Fruit fly (Drosophila melanogaster) whole organism, embryonic: ENCODE results near the gene CG9662.

Experiments
- CG10274 ChIP-seq: fragments of 200-800 bp; sonication (Bioruptor generic); optimal IDR thresholded peaks from 3 replicates; lab custom pipeline; 2017; ENCODE audit warnings: missing biosample characterization, mild to moderate bottlenecking, missing genetic modification characterization
- CG11247 ChIP-seq: fragments of 200-800 bp; sonication (Bioruptor generic); IDR thresholded peaks from 2 replicates; pipeline ENCODE4 v1.3.6; 2022; ENCODE audit warnings: missing biosample characterization, missing genetic modification characterization
- CG11560 ChIP-seq: fragments of 200-800 bp; sonication (Bioruptor generic); IDR thresholded peaks from 3 replicates; pipeline ENCODE4 v1.3.6; 2022; ENCODE audit warnings: missing biosample characterization, missing genetic modification characterization
- CG12236 ChIP-seq: fragments of 200-800 bp; sonication (Bioruptor generic); optimal IDR thresholded peaks from 2 replicates; lab custom pipeline; 2016; ENCODE audit warnings: missing biosample characterization, missing genetic modification characterization
- CG1233 ChIP-seq: fragments of 200-800 bp; sonication (Bioruptor generic); optimal IDR thresholded peaks from 4 replicates; lab custom pipeline; 2018; ENCODE audit warnings: missing biosample characterization, mild to moderate bottlenecking, missing genetic modification characterization
- CG14860 ChIP-seq: fragments of 200-800 bp; sonication (Bioruptor generic); IDR thresholded peaks from 3 replicates; pipeline ENCODE4 v1.3.6; 2022; ENCODE audit warnings: missing biosample characterization, missing genetic modification characterization; ENCODE audit not compliant: partially characterized antibody
- CG1603 ChIP-seq: fragments of 200-800 bp; sonication (Bioruptor generic); optimal IDR thresholded peaks from 2 replicates; lab custom pipeline; 2019; ENCODE audit warnings: missing biosample characterization, mild to moderate bottlenecking, missing genetic modification characterization, moderate library complexity
- CG16779 ChIP-seq: fragments of 200-800 bp; sonication (Bioruptor generic); IDR thresholded peaks from 2 replicates; pipeline ENCODE4 v1.3.6; 2022; ENCODE audit warnings: missing biosample characterization, missing genetic modification characterization
- CG17328 ChIP-seq: fragments of 200-800 bp; sonication (Bioruptor generic); IDR thresholded peaks from 2 replicates; pipeline ENCODE4 v1.3.6; 2022; ENCODE audit warnings: missing biosample characterization, missing genetic modification characterization
- CG17612 ChIP-seq: fragments of 200-800 bp; sonication (Bioruptor generic); IDR thresholded peaks from 2 replicates; pipeline ENCODE4 v1.3.6; 2022; ENCODE audit warnings: missing biosample characterization, missing genetic modification characterization
- CG1792 ChIP-seq: fragments of 200-800 bp; sonication (Bioruptor generic); optimal IDR thresholded peaks from 2 replicates; lab custom pipeline; 2016; ENCODE audit warnings: missing biosample characterization, missing genetic modification characterization
- CG2129 ChIP-seq: fragments of 200-800 bp; sonication (Bioruptor generic); IDR thresholded peaks from 2 replicates; pipeline ENCODE4 v1.3.6; 2022; ENCODE audit warnings: missing biosample characterization, missing genetic modification characterization; ENCODE audit not compliant: partially characterized antibody
- CG2202 ChIP-seq: fragments of 200-800 bp; sonication (Bioruptor generic); optimal IDR thresholded peaks from 2 replicates; lab custom pipeline; 2018; ENCODE audit warnings: missing biosample characterization, mild to moderate bottlenecking, missing genetic modification characterization
- CG30431 ChIP-seq: fragments of 200-800 bp; sonication (Bioruptor generic); optimal IDR thresholded peaks from 2 replicates; lab custom pipeline; 2017; ENCODE audit warnings: missing biosample characterization, missing genetic modification characterization
- CG32532 ChIP-seq: fragments of 200-800 bp; sonication (Bioruptor generic); IDR thresholded peaks from 2 replicates; pipeline ENCODE4 v1.3.6; 2022; ENCODE audit warnings: missing biosample characterization, missing genetic modification characterization
- CG32767 ChIP-seq: fragments of 200-800 bp; sonication (Bioruptor generic); IDR thresholded peaks from 2 replicates; pipeline ENCODE4 v1.3.6; 2022; ENCODE audit warnings: missing biosample characterization, missing genetic modification characterization
- CG3281 ChIP-seq: fragments of 200-800 bp; sonication (Bioruptor generic); optimal IDR thresholded peaks from 3 replicates; lab custom pipeline; 2017; ENCODE audit warnings: missing biosample characterization, mild to moderate bottlenecking, missing genetic modification characterization
- CG3407 ChIP-seq: fragments of 200-800 bp; sonication (Bioruptor generic); optimal IDR thresholded peaks from 2 replicates; lab custom pipeline; 2018; ENCODE audit warnings: missing biosample characterization, mild to moderate bottlenecking, missing genetic modification characterization
- CG3847 ChIP-seq: fragments of 200-800 bp; sonication (Bioruptor generic); IDR thresholded peaks from 2 replicates; pipeline ENCODE4 v1.3.6; 2022; ENCODE audit warnings: missing biosample characterization, missing genetic modification characterization
- CG4360 ChIP-seq: fragments of 200-800 bp; sonication (Bioruptor generic); IDR thresholded peaks from 2 replicates; pipeline ENCODE4 v1.3.6; 2022; ENCODE audit warnings: missing biosample characterization, missing genetic modification characterization
- CG4854 ChIP-seq: fragments of 200-800 bp; sonication (Bioruptor generic); optimal IDR thresholded peaks from 2 replicates; lab custom pipeline; 2016; ENCODE audit warnings: missing biosample characterization, missing genetic modification characterization, inconsistent platforms
- CG5180 ChIP-seq: fragments of 200-800 bp; sonication (Bioruptor generic); optimal IDR thresholded peaks from 3 replicates; lab custom pipeline; 2017; ENCODE audit warnings: missing biosample characterization, missing genetic modification characterization, mild to moderate bottlenecking, moderate library complexity, missing genetic modification reagents
- Camta ChIP-seq: fragments of 200-800 bp; sonication (Bioruptor generic); optimal IDR thresholded peaks from 2 replicates; lab custom pipeline; 2016; ENCODE audit warnings: missing biosample characterization, missing genetic modification characterization
- Dp ChIP-seq: fragments of 200-800 bp; sonication (Bioruptor generic); optimal IDR thresholded peaks from 2 replicates; lab custom pipeline; 2018; ENCODE audit warnings: missing biosample characterization, mild to moderate bottlenecking, missing genetic modification characterization, moderate library complexity
- Hand ChIP-seq: fragments of 200-800 bp; sonication (Bioruptor generic); optimal IDR thresholded peaks from 2 replicates; lab custom pipeline; 2017; ENCODE audit warnings: mild to moderate bottlenecking, missing biosample characterization, missing genetic modification reagents, missing genetic modification characterization
- Lim3 ChIP-seq: fragments of 200-800 bp; sonication (Bioruptor generic); IDR thresholded peaks from 2 replicates; pipeline ENCODE4 v1.3.6; 2022; ENCODE audit warnings: missing biosample characterization, missing genetic modification characterization
- MTF-1 ChIP-seq: fragments of 200-800 bp; sonication (Bioruptor generic); optimal IDR thresholded peaks from 2 replicates; lab custom pipeline; 2018; ENCODE audit warnings: missing biosample characterization, mild to moderate bottlenecking, missing genetic modification characterization, borderline replicate concordance
- Myb ChIP-seq: fragments of 200-800 bp; sonication (Bioruptor generic); optimal IDR thresholded peaks from 2 replicates; lab custom pipeline; 2016; ENCODE audit warnings: missing biosample characterization, missing genetic modification characterization
- Oli ChIP-seq: fragments of 200-800 bp; sonication (Bioruptor generic); optimal IDR thresholded peaks from 2 replicates; lab custom pipeline; 2018; ENCODE audit warnings: missing biosample characterization, mild to moderate bottlenecking, missing genetic modification characterization, moderate library complexity
- Ptx1 ChIP-seq: fragments of 200-800 bp; sonication (Bioruptor generic); IDR thresholded peaks from 2 replicates; pipeline ENCODE4 v1.3.6; 2022; ENCODE audit warnings: missing biosample characterization, missing genetic modification characterization
- Side ChIP-seq: fragments of 200-800 bp; sonication (Bioruptor generic); optimal IDR thresholded peaks from 2 replicates; lab custom pipeline; 2016; ENCODE audit warnings: missing biosample characterization, missing genetic modification characterization
- Spps ChIP-seq: fragments of 200-800 bp; sonication (Bioruptor generic); optimal IDR thresholded peaks from 2 replicates; lab custom pipeline; 2018; ENCODE audit warnings: missing biosample characterization, mild to moderate bottlenecking, missing genetic modification characterization
- TFAM ChIP-seq: fragments of 200-800 bp; sonication (Bioruptor generic); optimal IDR thresholded peaks from 2 replicates; lab custom pipeline; 2017; ENCODE audit warnings: missing biosample characterization, missing genetic modification characterization, inconsistent platforms
- Usf ChIP-seq: fragments of 200-800 bp; sonication (Bioruptor generic); optimal IDR thresholded peaks from 2 replicates; lab custom pipeline; 2017; ENCODE audit warnings: missing genotype, missing biosample characterization, missing genetic modification characterization
- ase ChIP-seq: fragments of 200-800 bp; sonication (Bioruptor generic); IDR thresholded peaks from 3 replicates; pipeline ENCODE4 v1.3.6; 2022; ENCODE audit warnings: missing biosample characterization, missing genetic modification characterization
- bab2 ChIP-seq: fragments of 200-800 bp; sonication (Bioruptor generic); optimal IDR thresholded peaks from 2 replicates; lab custom pipeline; 2016; ENCODE audit warnings: missing biosample characterization, missing genetic modification characterization
- fru ChIP-seq: fragments of >200 bp; optimal IDR thresholded peaks from 2 replicates; lab custom pipeline; 2017
- gem ChIP-seq: fragments of 200-800 bp; sonication (Bioruptor generic); optimal IDR thresholded peaks from 2 replicates; lab custom pipeline; 2019; ENCODE audit warnings: missing biosample characterization, mild to moderate bottlenecking, missing genetic modification characterization, moderate library complexity
- gro ChIP-seq: fragments of 200-800 bp; sonication (Bioruptor generic); optimal IDR thresholded peaks from 2 replicates; lab custom pipeline; 2016; ENCODE audit warnings: missing biosample characterization, missing genetic modification characterization
- klu ChIP-seq: fragments of 200-800 bp; sonication (Bioruptor generic); IDR thresholded peaks from 2 replicates; pipeline ENCODE4 v1.3.6; 2022; ENCODE audit warnings: missing biosample characterization, missing genetic modification characterization
- lab ChIP-seq: fragments of 200-800 bp; sonication (Bioruptor generic); optimal IDR thresholded peaks from 3 replicates; lab custom pipeline; 2017; ENCODE audit warnings: missing biosample characterization, missing genetic modification characterization, mild to moderate bottlenecking, moderate library complexity, missing genetic modification reagents
- lmd ChIP-seq: fragments of 200-800 bp; sonication (Bioruptor generic); IDR thresholded peaks from 2 replicates; pipeline ENCODE4 v1.3.6; 2022; ENCODE audit warnings: missing biosample characterization, missing genetic modification characterization
- mirr ChIP-seq: fragments of 200-800 bp; sonication (Bioruptor generic); optimal IDR thresholded peaks from 3 replicates; lab custom pipeline; 2018; ENCODE audit warnings: missing biosample characterization, mild to moderate bottlenecking, missing genetic modification characterization
- oc ChIP-seq: fragments of 200-800 bp; sonication (Bioruptor generic); optimal IDR thresholded peaks from 2 replicates; lab custom pipeline; 2018; ENCODE audit warnings: missing biosample characterization, mild to moderate bottlenecking, missing genetic modification characterization, moderate library complexity
- org-1 ChIP-seq: fragments of 200-800 bp; sonication (Bioruptor generic); optimal IDR thresholded peaks from 2 replicates; lab custom pipeline; 2017; ENCODE audit warnings: missing biosample characterization, missing genetic modification characterization
- pho ChIP-seq: fragments of 200-800 bp; sonication (Bioruptor generic); optimal IDR thresholded peaks from 2 replicates; lab custom pipeline; 2016; ENCODE audit warnings: missing biosample characterization, missing genetic modification characterization
- pzg ChIP-seq: fragments of 200-800 bp; sonication (Bioruptor generic); optimal IDR thresholded peaks from 3 replicates; lab custom pipeline; 2018; ENCODE audit warnings: missing biosample characterization, mild to moderate bottlenecking, missing genetic modification characterization, moderate library complexity
- sima ChIP-seq: fragments of 200-800 bp; sonication (Bioruptor generic); optimal IDR thresholded peaks from 2 replicates; lab custom pipeline; 2016; ENCODE audit warnings: missing biosample characterization, missing genetic modification characterization
- ssp ChIP-seq: fragments of 200-800 bp; sonication (Bioruptor generic); IDR thresholded peaks from 2 replicates; pipeline ENCODE4 v1.3.6; 2022; ENCODE audit warnings: missing biosample characterization, missing genetic modification characterization
- stwl ChIP-seq: fragments of 200-800 bp; sonication (Bioruptor generic); optimal IDR thresholded peaks from 3 replicates; lab custom pipeline; 2018; ENCODE audit warnings: missing biosample characterization, mild to moderate bottlenecking, missing genetic modification characterization, moderate library complexity
- wor ChIP-seq: fragments of 200-800 bp; sonication (Bioruptor generic); IDR thresholded peaks from 2 replicates; pipeline ENCODE4 v1.3.6; 2022; ENCODE audit warnings: missing biosample characterization, missing genetic modification characterization
- zen ChIP-seq: fragments of 200-800 bp; sonication (Bioruptor generic); optimal IDR thresholded peaks from 3 replicates; lab custom pipeline; 2018; ENCODE audit warnings: missing biosample characterization, mild to moderate bottlenecking, missing genetic modification characterization, moderate library complexity

CG9662 gene

dm6 chr2L:3376684-3377086 is at the start of gene CG9662, which contains the start of gene Ptpa (continued):
- TF ChIP-seq mirr (no peak), CG1792 (GFP tag; lab: Kevin White, UChicago) (peak; percentile 76), MTF-1 (no peak), CG12236 (GFP tag; lab: Kevin White, UChicago) (peak; percentile 49), Hand (GFP tag; lab: Kevin White, UChicago) (no peak), CG2202 (tag; lab: Kevin White, UChicago) (peak; percentile 32), CG4854 (GFP tag; lab: Kevin White, UChicago) (peak; percentile 49), lab (GFP tag; lab: Kevin White, UChicago) (peak; percentile 69), CG5180 (no peak), wor (peak; percentile 79), Usf (GFP tag; lab: Kevin White, UChicago) (peak; percentile 78), org-1 (GFP tag; lab: Kevin White, UChicago) (peak; percentile 8), CG32532 (peak; percentile 80), klu (GFP tag; lab: Robert Waterston, UW) (peak; percentile 85), oc (no peak), Myb (GFP tag; lab: Kevin White, UChicago) (peak; percentile 75), Spps (tag; lab: Kevin White, UChicago) (no peak), CG1233 (peak; percentile 55), TFAM (GFP tag; lab: Kevin White, UChicago) (no peak), Ptx1 (GFP tag; lab: Robert Waterston, UW) (peak; percentile 90), CG2129 (peak; percentile 85), Oli (tag; lab: Kevin White, UChicago) (peak; percentile 64), CG16779 (no peak), lmd (GFP tag; lab: Robert Waterston, UW) (peak; percentile 88), CG10274 (no peak), CG3407 (GFP tag; lab: Kevin White, UChicago) (peak; percentile 40), ase (GFP tag; lab: Robert Waterston, UW) (peak; percentile 52; the same call in 1 of the 3 replicates), gro (GFP tag; lab: Kevin White, UChicago) (peak; percentile 78), Side (peak; percentile 74), CG30431 (peak; percentile 74), CG32767 (GFP tag; lab: Robert Waterston, UW) (peak; percentile 70; the same call in 1 of the 2 replicates), fru (lab: Kevin White, UChicago) (no peak), pho (peak; percentile 91), bab2 (GFP tag; lab: Kevin White, UChicago) (peak; percentile 90), ssp (GFP tag; lab: Robert Waterston, UW) (peak; percentile 96), CG3847 (GFP tag; lab: Robert Waterston, UW) (peak; percentile 90), Camta (GFP tag; lab: Kevin White, UChicago) (peak; percentile 75), pzg (GFP tag; lab: Kevin White, UChicago) (peak; percentile 76), CG4360 (GFP tag; lab: Robert Waterston, UW) (peak; percentile 66), stwl (peak; percentile 85), gem (tag; lab: Kevin White, UChicago) (peak; percentile 90), CG17328 (GFP tag; lab: Robert Waterston, UW) (peak; percentile 66), CG11560 (tag; lab: Robert Waterston, UW) (peak; percentile 68; the same call in 2 of the 3 replicates), Dp (GFP tag; lab: Kevin White, UChicago) (peak; percentile 35), CG3281 (GFP tag; lab: Kevin White, UChicago) (no peak), sima (GFP tag; lab: Kevin White, UChicago) (no peak), CG1603 (peak; percentile 89), CG11247 (GFP tag; lab: Robert Waterston, UW) (peak; percentile 64), CG17612 (GFP tag; lab: Robert Waterston, UW) (no peak), zen (peak; percentile 84), CG14860 (peak; percentile 88), Lim3 (GFP tag; lab: Robert Waterston, UW) (peak; percentile 54; the same call in 1 of the 2 replicates)
